Fruit fly (Drosophila melanogaster) whole organism, embryonic: ENCODE measurements around the gene Tis11.
A peak's percentile ranks its signal among the peaks of the same experiment; 100 is the strongest.

Source experiments
- Atf6 ChIP-seq: fragments of 200-800 bp; sonication (Bioruptor generic); IDR thresholded peaks from 2 replicates; pipeline ENCODE4 v1.3.6; 2022; ENCODE audit warnings: missing biosample characterization, missing genetic modification characterization
- Bteb2 ChIP-seq: fragments of 200-800 bp; sonication (Bioruptor generic); optimal IDR thresholded peaks from 2 replicates; lab custom pipeline; 2016; ENCODE audit warnings: missing biosample characterization, missing genetic modification characterization
- CG10209 ChIP-seq: fragments of 200-800 bp; sonication (Bioruptor generic); optimal IDR thresholded peaks from 3 replicates; lab custom pipeline; 2017; ENCODE audit warnings: missing biosample characterization, mild to moderate bottlenecking, missing genetic modification characterization, missing genetic modification reagents
- CG1024 ChIP-seq: fragments of 200-800 bp; sonication (Bioruptor generic); IDR thresholded peaks from 2 replicates; pipeline ENCODE4 v1.3.6; 2022; ENCODE audit warnings: missing biosample characterization, missing genetic modification characterization
- CG11247 ChIP-seq: fragments of 200-800 bp; sonication (Bioruptor generic); IDR thresholded peaks from 2 replicates; pipeline ENCODE4 v1.3.6; 2022; ENCODE audit warnings: missing biosample characterization, missing genetic modification characterization
- CG12219 ChIP-seq: fragments of 200-800 bp; sonication (Bioruptor generic); optimal IDR thresholded peaks from 3 replicates; lab custom pipeline; 2018; ENCODE audit warnings: missing biosample characterization, mild to moderate bottlenecking, missing genetic modification characterization
- CG14050 ChIP-seq: fragments of 200-800 bp; sonication (Bioruptor generic); IDR thresholded peaks from 3 replicates; pipeline ENCODE4 v1.3.6; 2022; ENCODE audit warnings: missing biosample characterization, missing genetic modification characterization
- CG15479 ChIP-seq: fragments of 200-800 bp; sonication (Bioruptor generic); optimal IDR thresholded peaks from 3 replicates; lab custom pipeline; 2019; ENCODE audit warnings: missing biosample characterization, mild to moderate bottlenecking, missing genetic modification characterization, moderate library complexity
- CG1602 ChIP-seq: fragments of 200-800 bp; sonication (Bioruptor generic); optimal IDR thresholded peaks from 3 replicates; lab custom pipeline; 2016; ENCODE audit warnings: missing biosample characterization, missing genetic modification characterization
- CG16863 ChIP-seq: fragments of 200-800 bp; sonication (Bioruptor generic); optimal IDR thresholded peaks from 3 replicates; lab custom pipeline; 2016; ENCODE audit warnings: missing biosample characterization, missing genetic modification characterization
- CG1792 ChIP-seq: fragments of 200-800 bp; sonication (Bioruptor generic); optimal IDR thresholded peaks from 2 replicates; lab custom pipeline; 2016; ENCODE audit warnings: missing biosample characterization, missing genetic modification characterization
- CG18262 ChIP-seq: fragments of 200-800 bp; optimal IDR thresholded peaks from 3 replicates; lab custom pipeline; 2019; ENCODE audit warnings: missing biosample characterization, mild to moderate bottlenecking, missing genetic modification characterization, moderate library complexity
- CG43689 ChIP-seq: fragments of 200-800 bp; sonication (Bioruptor generic); IDR thresholded peaks from 2 replicates; pipeline ENCODE4 v1.3.6; 2022; ENCODE audit warnings: missing biosample characterization, missing genetic modification characterization
- CG4404 ChIP-seq: fragments of 200-800 bp; sonication (Bioruptor generic); IDR thresholded peaks from 2 replicates; pipeline ENCODE4 v1.3.6; 2022; ENCODE audit warnings: missing biosample characterization, missing genetic modification characterization
- CG4617 ChIP-seq: fragments of 200-800 bp; sonication (Bioruptor generic); optimal IDR thresholded peaks from 3 replicates; lab custom pipeline; 2016; ENCODE audit warnings: missing biosample characterization, missing genetic modification characterization, borderline replicate concordance
- CG4730 ChIP-seq: fragments of 200-800 bp; sonication (Bioruptor generic); IDR thresholded peaks from 2 replicates; pipeline ENCODE4 v1.3.6; 2022; ENCODE audit warnings: missing biosample characterization, missing genetic modification characterization
- CG6813 ChIP-seq: fragments of 200-800 bp; sonication (Bioruptor generic); optimal IDR thresholded peaks from 2 replicates; lab custom pipeline; 2017; ENCODE audit warnings: missing biosample characterization, missing genetic modification characterization, mild to moderate bottlenecking, moderate library complexity, missing genetic modification reagents
- CG7928 ChIP-seq: fragments of 200-800 bp; sonication (Bioruptor generic); optimal IDR thresholded peaks from 2 replicates; lab custom pipeline; 2017; ENCODE audit warnings: missing biosample characterization, mild to moderate bottlenecking, missing genetic modification characterization
- CG8478 ChIP-seq: fragments of >200 bp; optimal IDR thresholded peaks from 2 replicates; lab custom pipeline; 2018
- CG8924 ChIP-seq: fragments of 200-800 bp; optimal IDR thresholded peaks from 3 replicates; lab custom pipeline; 2019; ENCODE audit warnings: missing biosample characterization, mild to moderate bottlenecking, missing genetic modification characterization, moderate library complexity
- Dfd ChIP-seq, 2 experiments: fragments of >200 bp; optimal IDR thresholded peaks; 2 replicates each; lab custom pipeline; 2017; ENCODE audit warnings: missing biosample characterization in 2 of 2, missing genetic modification characterization in 2 of 2
- Dip2 ChIP-seq: fragments of 200-800 bp; sonication (Bioruptor generic); IDR thresholded peaks from 2 replicates; pipeline ENCODE4 v1.3.6; 2022; ENCODE audit warnings: missing biosample characterization, missing genetic modification characterization
- Dip3 ChIP-seq: fragments of 200-800 bp; sonication (Bioruptor generic); optimal IDR thresholded peaks from 3 replicates; lab custom pipeline; 2016; ENCODE audit warnings: missing biosample characterization, missing genetic modification characterization
- Eip74EF ChIP-seq, 2 experiments: fragments of 200-800 bp in 1 of 2; fragments of >200 bp in 1 of 2; sonication (Bioruptor generic) in 1 of 2; optimal IDR thresholded peaks; 2 replicates each; lab custom pipeline; 2017 to 2019; ENCODE audit warnings: missing biosample characterization in 2 of 2, missing genetic modification characterization in 2 of 2, mild to moderate bottlenecking in 1 of 2, moderate library complexity in 1 of 2
- Hr51 ChIP-seq, 2 experiments: fragments of 200-800 bp; sonication (Bioruptor generic); optimal IDR thresholded peaks; 2 replicates in 1 of 2; 3 replicates in 1 of 2; lab custom pipeline; 2016 to 2018; ENCODE audit warnings: missing biosample characterization in 2 of 2, missing genetic modification characterization in 2 of 2, mild to moderate bottlenecking in 1 of 2, moderate library complexity in 1 of 2
- Max ChIP-seq: fragments of 200-800 bp; sonication (Bioruptor generic); optimal IDR thresholded peaks from 2 replicates; lab custom pipeline; 2016; ENCODE audit warnings: missing biosample characterization, mild to moderate bottlenecking, missing genetic modification characterization
- NK7.1 ChIP-seq: fragments of 200-800 bp; sonication (Bioruptor generic); optimal IDR thresholded peaks from 3 replicates; lab custom pipeline; 2016; ENCODE audit warnings: missing biosample characterization, missing genetic modification characterization
- Sox102F ChIP-seq: fragments of 200-800 bp; sonication (Bioruptor generic); optimal IDR thresholded peaks from 2 replicates; lab custom pipeline; 2018; ENCODE audit warnings: missing biosample characterization, mild to moderate bottlenecking, missing genetic modification characterization, moderate library complexity
- bcd ChIP-seq: fragments of 200-800 bp; sonication (Bioruptor generic); optimal IDR thresholded peaks from 2 replicates; lab custom pipeline; 2017; ENCODE audit warnings: missing biosample characterization, mild to moderate bottlenecking, missing genetic modification characterization
- crol ChIP-seq: fragments of 200-800 bp; sonication (Bioruptor generic); IDR thresholded peaks from 2 replicates; pipeline ENCODE4 v1.3.6; 2022; ENCODE audit warnings: missing biosample characterization, missing genetic modification characterization
- da ChIP-seq: fragments of 200-800 bp; sonication (Bioruptor generic); optimal IDR thresholded peaks from 2 replicates; lab custom pipeline; 2016; ENCODE audit warnings: missing biosample characterization, missing genetic modification characterization
- dan ChIP-seq: fragments of 200-800 bp; sonication (Bioruptor generic); IDR thresholded peaks from 2 replicates; pipeline ENCODE4 v1.3.6; 2022; ENCODE audit warnings: missing biosample characterization, missing genetic modification characterization
- emc ChIP-seq: fragments of 200-800 bp; sonication (Bioruptor generic); optimal IDR thresholded peaks from 2 replicates; lab custom pipeline; 2016; ENCODE audit warnings: missing biosample characterization, missing genetic modification characterization
- ems ChIP-seq: fragments of 200-800 bp; sonication (Bioruptor generic); optimal IDR thresholded peaks from 3 replicates; lab custom pipeline; 2016; ENCODE audit warnings: missing biosample characterization, missing genetic modification characterization
- eve ChIP-seq, 2 experiments: fragments of >200 bp; optimal IDR thresholded peaks; 2 replicates each; lab custom pipeline; 2017; ENCODE audit warnings: missing biosample characterization in 2 of 2, missing genetic modification characterization in 2 of 2
- gcm ChIP-seq: fragments of 200-800 bp; sonication (Bioruptor generic); optimal IDR thresholded peaks from 2 replicates; lab custom pipeline; 2019; ENCODE audit warnings: missing biosample characterization, mild to moderate bottlenecking, missing genetic modification characterization, moderate library complexity
- klu ChIP-seq: fragments of 200-800 bp; sonication (Bioruptor generic); IDR thresholded peaks from 2 replicates; pipeline ENCODE4 v1.3.6; 2022; ENCODE audit warnings: missing biosample characterization, missing genetic modification characterization
- lbe ChIP-seq: fragments of 200-800 bp; sonication (Bioruptor generic); optimal IDR thresholded peaks from 2 replicates; lab custom pipeline; 2016; ENCODE audit warnings: missing biosample characterization, mild to moderate bottlenecking, missing genetic modification characterization
- mirr ChIP-seq: fragments of 200-800 bp; sonication (Bioruptor generic); optimal IDR thresholded peaks from 3 replicates; lab custom pipeline; 2018; ENCODE audit warnings: missing biosample characterization, mild to moderate bottlenecking, missing genetic modification characterization
- odd ChIP-seq: fragments of 200-800 bp; sonication (Bioruptor generic); optimal IDR thresholded peaks from 2 replicates; lab custom pipeline; 2017; ENCODE audit warnings: missing biosample characterization, mild to moderate bottlenecking, missing genetic modification characterization
- pfk ChIP-seq: fragments of 200-800 bp; sonication (Bioruptor generic); optimal IDR thresholded peaks from 2 replicates; lab custom pipeline; 2018; ENCODE audit warnings: missing biosample characterization, mild to moderate bottlenecking, missing genetic modification characterization, moderate library complexity
- pho ChIP-seq: fragments of 200-800 bp; sonication (Bioruptor generic); optimal IDR thresholded peaks from 2 replicates; lab custom pipeline; 2016; ENCODE audit warnings: missing biosample characterization, missing genetic modification characterization
- pros ChIP-seq: fragments of 200-800 bp; sonication (Bioruptor generic); optimal IDR thresholded peaks from 3 replicates; lab custom pipeline; 2019; ENCODE audit warnings: missing biosample characterization, mild to moderate bottlenecking, missing genetic modification characterization, moderate library complexity
- sim ChIP-seq: fragments of 200-800 bp; sonication (Bioruptor generic); IDR thresholded peaks from 2 replicates; pipeline ENCODE4 v1.3.6; 2022; ENCODE audit warnings: missing biosample characterization, missing genetic modification characterization
- so ChIP-seq: fragments of 200-800 bp; sonication (Bioruptor generic); IDR thresholded peaks from 3 replicates; pipeline ENCODE4 v1.3.6; 2022; ENCODE audit warnings: missing biosample characterization, missing genetic modification characterization
- tll ChIP-seq, 2 experiments: fragments of 200-800 bp in 1 of 2; fragments of >200 bp in 1 of 2; sonication (Bioruptor generic) in 1 of 2; optimal IDR thresholded peaks; 2 replicates each; lab custom pipeline; 2017 to 2019; ENCODE audit warnings: missing biosample characterization in 2 of 2, missing genetic modification characterization in 2 of 2, mild to moderate bottlenecking in 1 of 2, moderate library complexity in 1 of 2
- ttk ChIP-seq: fragments of 200-800 bp; sonication (Bioruptor generic); IDR thresholded peaks from 2 replicates; pipeline ENCODE4 v2.1.2; 2022; ENCODE audit warnings: missing biosample characterization, missing genetic modification characterization
- unpg ChIP-seq: fragments of 200-800 bp; sonication (Bioruptor generic); optimal IDR thresholded peaks from 3 replicates; lab custom pipeline; 2018; ENCODE audit warnings: missing biosample characterization, mild to moderate bottlenecking, missing genetic modification characterization, moderate library complexity
- vnd ChIP-seq: fragments of 200-800 bp; sonication (Bioruptor generic); IDR thresholded peaks from 3 replicates; pipeline ENCODE4 v1.3.6; 2022; ENCODE audit warnings: missing biosample characterization, missing genetic modification characterization; ENCODE audit not compliant: partially characterized antibody
- vvl ChIP-seq: fragments of 200-800 bp; sonication (Bioruptor generic); IDR thresholded peaks from 2 replicates; pipeline ENCODE4 v1.3.6; 2022; ENCODE audit warnings: missing biosample characterization, missing genetic modification characterization
- wdn ChIP-seq: fragments of 200-800 bp; sonication (Bioruptor generic); IDR thresholded peaks from 2 replicates; pipeline ENCODE4 v1.3.6; 2022; ENCODE audit warnings: missing biosample characterization, missing genetic modification characterization

Tis11 gene

dm6 chrX:12666471-12666884 lies 7.3 kb downstream of the Tis11 start (continued):
- peak; percentile 98 for TF ChIP-seq unpg (GFP tag; lab: Kevin White, UChicago)
- TF ChIP-seq bcd (GFP tag; lab: Kevin White, UChicago) = peak; percentile 93
- peak; percentile 94 for TF ChIP-seq Atf6 (GFP tag; lab: Robert Waterston, UW)
- peak; percentile 82 for TF ChIP-seq CG12219 (GFP tag; lab: Kevin White, UChicago)
- TF ChIP-seq dan (GFP tag; lab: Robert Waterston, UW) = peak; percentile 79; the same call in 1 of the 2 replicates
- peak; percentile 94 for TF ChIP-seq CG4730 (GFP tag; lab: Robert Waterston, UW)
- TF ChIP-seq pfk = peak; percentile 37
- peak; percentile 89 for TF ChIP-seq CG14050 (GFP tag; lab: Robert Waterston, UW)
- peak; percentile 84 for TF ChIP-seq da (GFP tag; lab: Kevin White, UChicago)
- TF ChIP-seq Eip74EF (GFP tag; optimal IDR thresholded peaks at IDR 0.05; lab: Kevin White, UChicago) = peak in 1 of 2 experiments; percentile 91
- TF ChIP-seq mirr (GFP tag; lab: Kevin White, UChicago) = peak; percentile 51
- peak; percentile 99 for TF ChIP-seq CG8924
- peak; percentile 98 for TF ChIP-seq vvl (GFP tag; lab: Robert Waterston, UW)
- TF ChIP-seq ttk = peak; percentile 96
- peak; percentile 91 for TF ChIP-seq pros
- peak; percentile 76 for TF ChIP-seq Dip3
- TF ChIP-seq CG1792 = peak; percentile 71
- peak; percentile 95 for TF ChIP-seq CG10209 (GFP tag; lab: Kevin White, UChicago)
- peak; percentile 76 for TF ChIP-seq emc (GFP tag; lab: Kevin White, UChicago)
- peak; percentile 95 for TF ChIP-seq CG6813
- TF ChIP-seq CG15479 (GFP tag; lab: Kevin White, UChicago) = peak; percentile 78
- TF ChIP-seq CG7928 (GFP tag; lab: Kevin White, UChicago) = peak; percentile 57
- TF ChIP-seq Bteb2 (GFP tag; lab: Kevin White, UChicago) = peak; percentile 86
- peak; percentile 90 for TF ChIP-seq wdn (GFP tag; lab: Robert Waterston, UW)
- peak; percentile 81 for TF ChIP-seq CG43689
- TF ChIP-seq CG8478 (lab: Kevin White, UChicago) = no peak
- peak; percentile 99 for TF ChIP-seq CG18262
- peak; percentile 96 for TF ChIP-seq CG1602 (GFP tag; lab: Kevin White, UChicago)
- peak; percentile 92 for TF ChIP-seq odd
- peak; percentile 87 for TF ChIP-seq pho (GFP tag; lab: Kevin White, UChicago)
- TF ChIP-seq Hr51 (GFP tag; optimal IDR thresholded peaks at IDR 0.05; lab: Kevin White, UChicago) = peak; percentile 84 to 96
- peak; percentile 95 for TF ChIP-seq sim (GFP tag; lab: Robert Waterston, UW)
- peak; percentile 95 for TF ChIP-seq so (GFP tag; lab: Robert Waterston, UW)
- TF ChIP-seq gcm (GFP tag; lab: Kevin White, UChicago) = peak; percentile 99
- no peak for TF ChIP-seq vnd (GFP tag; lab: Robert Waterston, UW)
- peak; percentile 86 for TF ChIP-seq ems (GFP tag; lab: Kevin White, UChicago)
- TF ChIP-seq crol (GFP tag; lab: Robert Waterston, UW) = peak; percentile 85
- TF ChIP-seq Dip2 = 0 out of 2 replicates have a peak, but pooled peaks have one; percentile 37
- peak; percentile 90 for TF ChIP-seq klu (GFP tag; lab: Robert Waterston, UW)
- peak; percentile 87 for TF ChIP-seq CG4617 (GFP tag; lab: Kevin White, UChicago)
- peak; percentile 92 for TF ChIP-seq lbe
- peak; percentile 74 for TF ChIP-seq NK7.1 (GFP tag; lab: Kevin White, UChicago)
- TF ChIP-seq eve (GFP tag; optimal IDR thresholded peaks at IDR 0.05; lab: Kevin White, UChicago) = peak in 1 of 2 experiments; percentile 71
- peak; percentile 76 for TF ChIP-seq CG16863 (GFP tag; lab: Kevin White, UChicago)
- TF ChIP-seq Dfd (GFP tag; optimal IDR thresholded peaks at IDR 0.05; lab: Kevin White, UChicago) = no peak
- peak; percentile 83 for TF ChIP-seq CG1024 (GFP tag; lab: Robert Waterston, UW)
- peak; percentile 95 for TF ChIP-seq CG11247 (GFP tag; lab: Robert Waterston, UW)
- peak; percentile 96 for TF ChIP-seq Sox102F
- TF ChIP-seq CG4404 (GFP tag; lab: Robert Waterston, UW) = peak; percentile 96
- peak in 1 of 2 experiments; percentile 78 for TF ChIP-seq tll (GFP tag; optimal IDR thresholded peaks at IDR 0.05; lab: Kevin White, UChicago)
- TF ChIP-seq Max (GFP tag; lab: Kevin White, UChicago) = peak; percentile 93
